Fruit fly (Drosophila melanogaster): ENCODE data around the gene CG4950.

The CG4950 gene

DNA sequence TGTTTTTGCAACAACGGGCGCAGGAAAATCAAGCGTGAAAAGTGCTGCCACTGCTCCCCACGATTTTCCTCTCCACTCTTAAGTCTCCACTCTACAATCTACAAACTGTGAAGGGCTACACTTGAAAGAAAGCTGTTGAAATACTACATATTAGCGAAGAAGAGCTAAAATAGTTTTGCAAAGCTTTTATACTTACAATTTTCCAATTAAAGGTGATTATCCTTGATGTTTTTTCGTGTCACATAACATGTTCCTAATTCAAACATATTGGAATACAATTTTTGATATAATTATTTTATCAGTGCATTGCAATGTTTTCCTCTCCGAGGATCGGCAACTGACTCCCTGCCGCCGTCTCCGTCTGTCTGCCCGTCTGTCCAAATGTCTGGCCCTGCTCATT, 50.0 kb downstream of the CG4950 start (continued):
- TF ChIP-seq CG10669 (GFP tag; optimal IDR thresholded peaks at IDR 0.05) (peak; percentile 38), acj6 (GFP tag; optimal IDR thresholded peaks at IDR 0.05) (peak; percentile 55), CG6276 (GFP tag; optimal IDR thresholded peaks at IDR 0.05) (peak; percentile 20), Gug (GFP tag; IDR thresholded peaks at IDR 0.05) (peak; percentile 65), achi (GFP tag; optimal IDR thresholded peaks at IDR 0.05) (peak; percentile 75), Met (GFP tag; optimal IDR thresholded peaks at IDR 0.05) (peak; percentile 49), Ets96B (tag; optimal IDR thresholded peaks at IDR 0.05) (peak; percentile 40), CG10631 (GFP tag; optimal IDR thresholded peaks at IDR 0.05) (peak; percentile 72), Hr39 (GFP tag; optimal IDR thresholded peaks at IDR 0.05) (peak; percentile 11), CG6163 (GFP tag; IDR thresholded peaks at IDR 0.05) (peak; percentile 83), fd85E (GFP tag; optimal IDR thresholded peaks at IDR 0.05) (peak; percentile 12), Lpt (GFP tag; optimal IDR thresholded peaks at IDR 0.05) (peak; percentile 78), Sox14 (GFP tag; optimal IDR thresholded peaks at IDR 0.05) (peak; percentile 56), spab (GFP tag; optimal IDR thresholded peaks at IDR 0.05) (no peak), Eip75B (GFP tag; optimal IDR thresholded peaks at IDR 0.05) (peak; percentile 74), Smox (GFP tag; optimal IDR thresholded peaks at IDR 0.05) (no peak), CG3919 (GFP tag; optimal IDR thresholded peaks at IDR 0.05) (peak; percentile 72), Sox102F (GFP tag; optimal IDR thresholded peaks at IDR 0.05) (no peak), vri (GFP tag; optimal IDR thresholded peaks at IDR 0.05) (no peak), Hr38 (GFP tag; optimal IDR thresholded peaks at IDR 0.05) (no peak), Hr4 (GFP tag; optimal IDR thresholded peaks at IDR 0.05) (peak; percentile 84), CG32006 (GFP tag; optimal IDR thresholded peaks at IDR 0.05) (peak; percentile 56), dsx (GFP tag; optimal IDR thresholded peaks at IDR 0.05; ENCODE audit: poor library complexity, severe bottlenecking) (peak; percentile 31), CG11294 (GFP tag; IDR thresholded peaks at IDR 0.05) (0 out of 2 replicates have a peak, but pooled peaks have one; percentile 38), ss (GFP tag; optimal IDR thresholded peaks at IDR 0.05) (no peak), CG1621 (tag; optimal IDR thresholded peaks at IDR 0.05) (peak; percentile 16), fkh (GFP tag; optimal IDR thresholded peaks at IDR 0.05) (no peak), OdsH (GFP tag; optimal IDR thresholded peaks at IDR 0.05) (peak; percentile 66), esn (GFP tag; optimal IDR thresholded peaks at IDR 0.05) (peak; percentile 10), cyc (GFP tag; optimal IDR thresholded peaks at IDR 0.05) (peak; percentile 21), CG6792 (GFP tag; optimal IDR thresholded peaks at IDR 0.05) (peak; percentile 30), CG6808 (GFP tag; optimal IDR thresholded peaks at IDR 0.05) (peak; percentile 37), CG6854 (GFP tag; optimal IDR thresholded peaks at IDR 0.05) (no peak), CG34406 (GFP tag; optimal IDR thresholded peaks at IDR 0.05) (peak; percentile 5), CG7368 (GFP tag; optimal IDR thresholded peaks at IDR 0.05) (no peak), CG11902 (GFP tag; optimal IDR thresholded peaks at IDR 0.05) (no peak)

DNA sequence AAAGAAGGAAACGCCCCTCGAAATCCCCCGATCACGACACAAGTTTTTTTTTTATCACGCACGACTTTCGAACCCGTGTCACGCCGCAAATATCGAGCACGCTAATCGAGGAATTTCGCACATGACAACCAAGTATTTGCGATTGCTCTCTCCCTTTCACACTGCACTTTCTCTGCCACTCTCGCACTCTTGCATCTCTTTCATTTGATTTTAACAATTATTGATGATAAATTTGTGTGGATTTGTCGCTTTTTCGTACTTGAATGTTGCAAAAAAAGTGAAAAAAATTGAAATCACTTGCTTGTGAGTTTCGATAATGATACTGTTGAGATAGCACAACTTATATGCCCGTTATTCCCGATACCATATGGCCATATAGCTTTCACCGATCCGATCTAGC, 50.8 kb downstream of the CG4950 start, which contains the start of gene CG13073:
Gene CG13073, minus strand, starts transcription at position 101 of the 400 bp plus-strand sequence.
- TF ChIP-seq CG6792 (GFP tag; optimal IDR thresholded peaks at IDR 0.05) = no peak
- TF ChIP-seq Ets96B (tag; optimal IDR thresholded peaks at IDR 0.05) = no peak
- peak; percentile 35 for TF ChIP-seq Eip78C (GFP tag)

DNA sequence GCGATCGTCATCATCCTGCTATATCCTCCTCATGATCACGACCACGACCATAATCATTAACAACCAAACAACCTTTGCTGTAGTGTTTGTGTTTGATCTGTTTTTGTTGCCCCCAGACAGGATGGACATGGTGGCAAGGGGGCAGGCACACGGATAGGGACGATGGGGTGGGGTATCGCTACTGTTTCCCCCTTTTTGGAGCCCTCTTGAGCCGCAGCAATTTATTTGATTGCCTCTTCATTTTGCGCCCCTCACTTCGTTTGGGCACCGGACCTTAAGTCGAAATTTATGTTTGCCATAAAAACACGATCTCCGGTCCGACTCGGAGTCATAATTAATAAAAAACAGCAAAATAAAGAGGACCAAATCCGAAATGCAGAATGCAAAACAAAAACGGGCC, 52.1 kb downstream of the CG4950 start:
- TF ChIP-seq svp (GFP tag) (peak; percentile 42), dsx (GFP tag; optimal IDR thresholded peaks at IDR 0.05; ENCODE audit: poor library complexity, severe bottlenecking) (peak; percentile 73), ss (GFP tag; optimal IDR thresholded peaks at IDR 0.05) (peak in 1 of 2 experiments; percentile 5), Eip93F (GFP tag; optimal IDR thresholded peaks at IDR 0.05) (no peak)
